Worm (Caenorhabditis elegans): ENCODE data around the gene snap-29.
A peak's percentile ranks its signal among the peaks of the same experiment; 100 is the strongest.

snap-29 gene

DNA sequence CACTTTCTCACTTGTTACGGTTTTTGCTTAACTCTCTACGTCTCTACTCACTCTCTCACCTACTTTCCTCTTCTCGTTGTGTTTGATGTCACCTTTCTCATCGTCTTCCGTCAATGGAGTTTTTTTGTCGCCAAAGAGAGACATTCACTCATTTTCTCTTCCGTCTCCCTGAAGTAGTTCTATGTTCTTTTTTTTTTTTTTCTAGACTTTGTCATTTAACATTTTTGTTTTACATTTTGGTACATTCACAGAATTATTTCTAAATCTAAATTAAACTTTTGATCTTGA lies 24.7 kb downstream of the snap-29 start:
- TF ChIP-seq nhr-232 (tag; optimal IDR thresholded peaks at IDR 0.05) (no peak), ets-4 (tag; optimal IDR thresholded peaks at IDR 0.05) (no peak), ama-1 (optimal IDR thresholded peaks at IDR 0.05) (no peak), ceh-34 (tag; optimal IDR thresholded peaks at IDR 0.05) (no peak), elt-4 (tag; optimal IDR thresholded peaks at IDR 0.05) (no peak), hlh-13 (GFP tag; optimal IDR thresholded peaks at IDR 0.05) (no peak), eyg-1 (tag; optimal IDR thresholded peaks at IDR 0.05) (no peak), ceh-48 (tag; optimal IDR thresholded peaks at IDR 0.05) (no peak), madf-2 (tag; optimal IDR thresholded peaks at IDR 0.05) (no peak), fkh-10 (GFP tag; optimal IDR thresholded peaks at IDR 0.05) (no peak), pqm-1 (tag; optimal IDR thresholded peaks at IDR 0.05) (no peak), ceh-45 (GFP tag; IDR thresholded peaks at IDR 0.05) (no peak), pha-2 (tag; optimal IDR thresholded peaks at IDR 0.05) (no peak), pat-9 (tag; optimal IDR thresholded peaks at IDR 0.05) (no peak), unc-55 (GFP tag; optimal IDR thresholded peaks at IDR 0.05) (no peak), ceh-2 (tag; optimal IDR thresholded peaks at IDR 0.05) (no peak), dmd-4 (tag; optimal IDR thresholded peaks at IDR 0.05; ENCODE audit: borderline replicate concordance) (no peak), ttx-3 (tag; optimal IDR thresholded peaks at IDR 0.05) (no peak), ceh-14 (tag; optimal IDR thresholded peaks at IDR 0.05) (no peak)

DNA sequence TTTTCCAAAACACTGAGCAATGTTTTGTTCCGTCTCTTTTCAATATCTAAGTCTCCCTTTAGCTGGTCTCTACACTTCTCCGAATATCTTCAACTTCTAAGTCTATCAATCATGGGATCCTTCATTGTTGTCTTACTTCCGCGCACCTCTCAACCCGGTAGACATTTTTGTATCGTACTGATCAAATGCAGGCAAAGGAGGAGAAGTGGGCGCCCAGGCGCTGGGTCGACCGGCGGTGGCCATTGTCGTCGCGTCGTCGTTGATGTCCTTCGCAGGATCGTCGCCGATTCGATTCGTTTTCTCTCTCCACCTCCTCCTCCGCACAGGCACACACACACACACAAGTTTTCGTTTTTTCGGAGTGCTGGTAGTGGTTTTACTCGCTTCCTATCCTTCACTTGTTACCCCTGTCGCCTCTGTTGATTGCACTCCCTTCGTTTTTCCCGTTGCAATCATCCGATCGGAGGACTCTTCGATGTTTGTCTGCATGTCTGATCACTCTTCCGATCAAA lies 25.4 kb downstream of the snap-29 start:
- no peak for TF ChIP-seq ets-4 (tag; optimal IDR thresholded peaks at IDR 0.05)
- peak; percentile 53 for TF ChIP-seq elt-4 (tag; optimal IDR thresholded peaks at IDR 0.05)
- no peak for TF ChIP-seq ref-2 (tag; optimal IDR thresholded peaks at IDR 0.05)

DNA sequence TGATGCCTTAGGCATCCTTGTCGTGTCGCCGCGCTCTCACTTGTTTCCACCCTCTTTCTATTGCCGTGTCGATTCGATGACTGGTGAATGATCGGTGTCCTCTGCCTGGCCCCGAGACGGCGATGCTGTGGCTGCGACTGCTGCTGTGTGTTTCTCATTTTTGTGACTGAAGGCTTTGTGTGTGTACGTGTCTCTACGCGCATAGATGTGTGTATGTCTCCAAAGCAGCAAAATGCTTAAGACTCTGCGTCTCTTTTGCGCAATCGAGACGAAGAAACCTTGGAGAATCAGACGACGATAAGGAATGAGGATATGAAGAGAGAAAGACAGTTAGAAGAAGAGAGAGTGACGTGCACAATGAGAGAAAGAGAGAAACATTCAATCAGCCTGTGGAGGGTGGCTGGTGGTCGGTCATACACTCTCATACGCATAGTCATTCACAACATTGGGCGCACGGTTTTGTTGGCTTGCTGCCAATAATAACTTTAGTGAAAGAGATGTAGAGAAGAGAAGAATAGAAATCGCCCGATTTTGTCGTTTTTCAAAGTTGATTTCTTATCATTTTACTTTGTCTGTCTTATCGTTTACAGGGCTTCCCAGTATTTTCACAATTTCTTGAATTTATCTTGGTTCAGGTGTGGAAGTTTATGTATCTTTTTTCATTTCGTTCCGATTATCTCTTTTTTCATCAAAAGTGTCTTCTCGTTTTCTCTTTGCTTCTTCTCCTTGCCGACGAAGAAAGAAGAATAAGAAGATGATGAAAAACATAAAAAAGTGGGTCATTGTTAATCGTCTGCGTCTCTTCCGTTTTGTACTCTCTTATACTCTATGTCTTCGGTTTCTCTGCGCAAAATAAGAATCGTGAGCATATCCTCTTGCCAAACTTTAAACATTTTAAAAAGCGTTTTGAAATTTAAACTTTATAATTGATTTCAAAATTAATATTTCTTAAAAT lies 26.1 kb downstream of the snap-29 start:
- TF ChIP-seq ceh-18 (tag; optimal IDR thresholded peaks at IDR 0.05) (peak; percentile 99), pqm-1 (tag; optimal IDR thresholded peaks at IDR 0.05) (peak; percentile 71), hlh-30 (tag; optimal IDR thresholded peaks at IDR 0.05; ENCODE audit: insufficient read depth) (peak; percentile 93), pag-3 (tag; optimal IDR thresholded peaks at IDR 0.05; ENCODE audit: borderline replicate concordance) (no peak), ceh-30 (tag; optimal IDR thresholded peaks at IDR 0.05) (peak; percentile 93), gmeb-2 (tag; optimal IDR thresholded peaks at IDR 0.05) (no peak), C08G9.2 (tag; optimal IDR thresholded peaks at IDR 0.05) (peak; percentile 58), unc-55 (GFP tag; optimal IDR thresholded peaks at IDR 0.05) (peak; percentile 99), K09A11.1 (tag; optimal IDR thresholded peaks at IDR 0.05; ENCODE audit: insufficient read depth) (peak; percentile 81), fax-1 (tag; optimal IDR thresholded peaks at IDR 0.05) (peak; percentile 26), hlh-15 (tag; optimal IDR thresholded peaks at IDR 0.05) (no peak), unc-86 (tag; optimal IDR thresholded peaks at IDR 0.05) (peak; percentile 29), npax-4 (tag; optimal IDR thresholded peaks at IDR 0.05) (no peak), elt-2 (tag; optimal IDR thresholded peaks at IDR 0.05) (peak; percentile 56), tbx-7 (tag; optimal IDR thresholded peaks at IDR 0.05) (peak; percentile 16), dve-1 (tag; optimal IDR thresholded peaks at IDR 0.05) (peak; percentile 98), ceh-2 (tag; optimal IDR thresholded peaks at IDR 0.05) (peak; percentile 66), lin-11 (tag; optimal IDR thresholded peaks at IDR 0.05) (no peak), unc-42 (tag; optimal IDR thresholded peaks at IDR 0.05) (peak; percentile 84), lim-6 (tag; optimal IDR thresholded peaks at IDR 0.05) (peak; percentile 68), tbx-2 (tag; optimal IDR thresholded peaks at IDR 0.05) (peak; percentile 96), madf-2 (tag; optimal IDR thresholded peaks at IDR 0.05) (no peak), pros-1 (tag; optimal IDR thresholded peaks at IDR 0.05) (peak; percentile 100), ceh-14 (tag; optimal IDR thresholded peaks at IDR 0.05) (peak; percentile 72), hlh-6 (tag; optimal IDR thresholded peaks at IDR 0.05) (peak; percentile 64), pax-1 (tag; optimal IDR thresholded peaks at IDR 0.05) (peak; percentile 95), fkh-10 (GFP tag; optimal IDR thresholded peaks at IDR 0.05) (peak; percentile 20), sox-2 (GFP tag; IDR thresholded peaks at IDR 0.05) (0 out of 2 replicates have a peak, but pooled peaks have one; percentile 3), ceh-22 (tag; optimal IDR thresholded peaks at IDR 0.05) (peak; percentile 32), sox-4 (tag; optimal IDR thresholded peaks at IDR 0.05) (no peak), hlh-8 (tag; optimal IDR thresholded peaks at IDR 0.05) (peak; percentile 78), che-1 (tag; optimal IDR thresholded peaks at IDR 0.05) (peak; percentile 45), zip-5 (tag; optimal IDR thresholded peaks at IDR 0.05) (peak; percentile 50)
